Fruit fly (Drosophila melanogaster): ENCODE measurements around the gene CG16984.

CG16984 gene

DNA sequence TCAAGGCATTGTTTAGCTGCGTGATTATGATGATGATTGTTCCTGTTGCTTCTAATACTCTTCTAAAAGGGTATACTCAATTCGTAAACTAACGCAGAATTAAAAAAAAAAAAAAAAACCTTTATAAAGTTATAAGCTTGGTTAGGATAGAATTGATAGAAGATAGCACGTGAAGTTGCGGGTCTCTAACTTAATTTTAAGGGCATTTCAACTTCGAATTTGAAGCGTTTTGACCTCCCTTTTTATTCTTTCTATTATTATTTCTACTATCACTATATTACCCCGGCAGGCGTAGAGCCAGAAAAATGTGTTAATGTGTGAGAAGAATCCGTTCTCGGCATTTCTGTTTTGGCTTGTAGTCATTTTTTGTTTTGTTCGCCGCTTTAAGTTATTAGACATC is 16.8 kb upstream of the CG16984 start:
- TF ChIP-seq CG10631 (GFP tag; optimal IDR thresholded peaks at IDR 0.05) = peak; percentile 33
- no peak for TF ChIP-seq ss (GFP tag; optimal IDR thresholded peaks at IDR 0.05)
- TF ChIP-seq Eip93F (GFP tag; optimal IDR thresholded peaks at IDR 0.05) = no peak
- peak; percentile 6 for TF ChIP-seq Ets96B (tag; optimal IDR thresholded peaks at IDR 0.05)
- no peak for TF ChIP-seq CG8632 (GFP tag; optimal IDR thresholded peaks at IDR 0.05)
- TF ChIP-seq esn (GFP tag; optimal IDR thresholded peaks at IDR 0.05) = peak; percentile 34
- no peak for TF ChIP-seq fd59A (GFP tag; optimal IDR thresholded peaks at IDR 0.05)
- TF ChIP-seq lz (GFP tag; optimal IDR thresholded peaks at IDR 0.05) = peak; percentile 10
- no peak for TF ChIP-seq dsx (GFP tag; optimal IDR thresholded peaks at IDR 0.05; ENCODE audit: poor library complexity, severe bottlenecking)
- no peak for TF ChIP-seq CG11762 (GFP tag; optimal IDR thresholded peaks at IDR 0.05; ENCODE audit: insufficient read depth)
- no peak for TF ChIP-seq CG6808 (GFP tag; optimal IDR thresholded peaks at IDR 0.05)
- TF ChIP-seq Gug (GFP tag; IDR thresholded peaks at IDR 0.05) = peak; percentile 53
- TF ChIP-seq CG1621 (tag; optimal IDR thresholded peaks at IDR 0.05) = no peak
- TF ChIP-seq acj6 (GFP tag; optimal IDR thresholded peaks at IDR 0.05) = no peak
- peak; percentile 3 for TF ChIP-seq Ets21C (GFP tag; optimal IDR thresholded peaks at IDR 0.05)
- TF ChIP-seq CG10669 (GFP tag; optimal IDR thresholded peaks at IDR 0.05) = no peak
- peak; percentile 55 for TF ChIP-seq CG4318 (GFP tag; optimal IDR thresholded peaks at IDR 0.05)
- peak; percentile 45 for TF ChIP-seq Sox14 (GFP tag; optimal IDR thresholded peaks at IDR 0.05)
- peak; percentile 12 for TF ChIP-seq dac (GFP tag; optimal IDR thresholded peaks at IDR 0.05)
- TF ChIP-seq Hr38 (GFP tag; optimal IDR thresholded peaks at IDR 0.05) = no peak
- TF ChIP-seq CG32006 (GFP tag; optimal IDR thresholded peaks at IDR 0.05) = peak; percentile 79
- TF ChIP-seq net (GFP tag; optimal IDR thresholded peaks at IDR 0.05) = no peak
- no peak for TF ChIP-seq CG9139 (GFP tag; optimal IDR thresholded peaks at IDR 0.05)
- TF ChIP-seq spab (GFP tag; optimal IDR thresholded peaks at IDR 0.05) = no peak
- TF ChIP-seq fd85E (GFP tag; optimal IDR thresholded peaks at IDR 0.05) = no peak
- peak; percentile 66 for TF ChIP-seq Lpt (GFP tag; optimal IDR thresholded peaks at IDR 0.05)
- peak; percentile 34 for TF ChIP-seq achi (GFP tag; optimal IDR thresholded peaks at IDR 0.05)
- TF ChIP-seq CG3919 (GFP tag; optimal IDR thresholded peaks at IDR 0.05) = peak; percentile 40
- peak; percentile 38 for TF ChIP-seq topi (GFP tag; optimal IDR thresholded peaks at IDR 0.05)
- TF ChIP-seq CG11294 (GFP tag; IDR thresholded peaks at IDR 0.05) = no peak
- TF ChIP-seq Sox102F (GFP tag; optimal IDR thresholded peaks at IDR 0.05) = no peak
- TF ChIP-seq CG6163 (GFP tag; IDR thresholded peaks at IDR 0.05) = peak; percentile 74
- no peak for TF ChIP-seq Sox15 (GFP tag; optimal IDR thresholded peaks at IDR 0.05)
- TF ChIP-seq Blimp-1 (GFP tag; optimal IDR thresholded peaks at IDR 0.05) = no peak
- TF ChIP-seq pdm3 (GFP tag; optimal IDR thresholded peaks at IDR 0.05) = peak; percentile 63
- peak; percentile 40 for TF ChIP-seq cyc (GFP tag; optimal IDR thresholded peaks at IDR 0.05)
- no peak for TF ChIP-seq CG11902 (GFP tag; optimal IDR thresholded peaks at IDR 0.05)
- peak in 1 of 2 experiments; percentile 59 for TF ChIP-seq salr (GFP tag; optimal IDR thresholded peaks at IDR 0.05)
- no peak for TF ChIP-seq Eip75B (GFP tag; optimal IDR thresholded peaks at IDR 0.05)
- no peak for TF ChIP-seq CG3032 (tag; optimal IDR thresholded peaks at IDR 0.05)
- TF ChIP-seq eg (GFP tag; IDR thresholded peaks at IDR 0.05) = peak; percentile 77
- no peak for TF ChIP-seq CG6792 (GFP tag; optimal IDR thresholded peaks at IDR 0.05)
- TF ChIP-seq CG7368 (GFP tag; optimal IDR thresholded peaks at IDR 0.05) = no peak
- peak; percentile 70 for TF ChIP-seq CG6276 (GFP tag; optimal IDR thresholded peaks at IDR 0.05)
- peak; percentile 60 for TF ChIP-seq svp (GFP tag)
- TF ChIP-seq CG34406 (GFP tag; optimal IDR thresholded peaks at IDR 0.05) = no peak
- peak; percentile 66 for TF ChIP-seq Hr4 (GFP tag; optimal IDR thresholded peaks at IDR 0.05)
- TF ChIP-seq fkh (GFP tag; optimal IDR thresholded peaks at IDR 0.05) = no peak
- TF ChIP-seq Hr39 (GFP tag; optimal IDR thresholded peaks at IDR 0.05) = peak; percentile 47
- no peak for TF ChIP-seq CG6854 (GFP tag; optimal IDR thresholded peaks at IDR 0.05)
- TF ChIP-seq CG16779 (tag; optimal IDR thresholded peaks at IDR 0.05) = no peak
- TF ChIP-seq Smox (GFP tag; optimal IDR thresholded peaks at IDR 0.05) = peak; percentile 6

All from whole organism, prepupa.